Worm (Caenorhabditis elegans): ENCODE results near the gene mtss-1.

DNA sequence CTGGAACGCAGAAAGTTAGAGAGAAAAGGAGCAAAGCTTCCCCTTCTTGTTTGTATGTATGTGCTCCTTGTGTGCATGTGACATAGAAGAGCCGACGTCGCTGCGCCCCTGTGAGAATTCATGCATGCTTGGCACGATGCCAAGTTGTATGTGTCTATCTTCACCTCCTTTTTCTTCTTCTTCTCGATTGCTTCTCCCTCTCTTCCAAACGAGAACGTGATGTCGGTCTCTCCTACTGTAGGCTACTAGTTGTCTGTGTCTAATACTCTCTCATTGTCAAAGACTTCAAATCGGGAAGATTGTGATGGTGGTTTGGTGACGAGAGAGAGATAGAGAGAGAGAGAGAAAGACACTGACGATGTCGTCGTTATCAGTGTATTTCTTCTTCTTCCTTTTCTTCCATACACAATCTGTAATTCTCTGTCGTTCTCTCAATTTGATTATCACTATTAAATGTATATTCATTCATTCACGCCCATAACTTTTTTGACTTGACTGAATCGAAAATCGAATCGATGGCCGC lies 29.2 kb downstream of the mtss-1 start:
- peak; percentile 93 for TF ChIP-seq lin-39 (tag; optimal IDR thresholded peaks at IDR 0.05)
- no peak for TF ChIP-seq ceh-9 (tag; optimal IDR thresholded peaks at IDR 0.05)
- peak; percentile 75 for TF ChIP-seq tbx-2 (tag; optimal IDR thresholded peaks at IDR 0.05)
- TF ChIP-seq ztf-11 (tag; optimal IDR thresholded peaks at IDR 0.05), result no peak
- peak; percentile 42 for TF ChIP-seq ceh-82 (tag; optimal IDR thresholded peaks at IDR 0.05)
- peak; percentile 5 for TF ChIP-seq nhr-11 (tag; optimal IDR thresholded peaks at IDR 0.05)
- TF ChIP-seq nhr-28 (tag; optimal IDR thresholded peaks at IDR 0.05), result no peak
- no peak for TF ChIP-seq ama-1 (optimal IDR thresholded peaks at IDR 0.05)
- TF ChIP-seq unc-62 (GFP tag; optimal IDR thresholded peaks at IDR 0.05), result peak; percentile 71
- peak; percentile 76 for TF ChIP-seq skn-1 (tag; optimal IDR thresholded peaks at IDR 0.05)
